Fruit fly (Drosophila melanogaster) whole organism, embryonic: ENCODE measurements around the gene CG5188.

Source experiments
- Adf1 ChIP-seq: fragments of 200-800 bp; sonication (Bioruptor generic); IDR thresholded peaks from 2 replicates; pipeline ENCODE4 v1.3.6; 2022; ENCODE audit warnings: missing biosample characterization, missing genetic modification characterization
- Awh ChIP-seq: fragments of 200-800 bp; sonication (Bioruptor generic); IDR thresholded peaks from 2 replicates; pipeline ENCODE4, ENCODE4 v1.3.6; 2022; ENCODE audit warnings: missing biosample characterization, missing genetic modification characterization
- B-H1 ChIP-seq: fragments of 200-800 bp; sonication (Bioruptor generic); IDR thresholded peaks from 3 replicates; pipeline ENCODE4 v1.3.6; 2022; ENCODE audit warnings: missing biosample characterization, missing genetic modification characterization
- B-H2 ChIP-seq: fragments of 200-800 bp; sonication (Bioruptor generic); optimal IDR thresholded peaks from 2 replicates; lab custom pipeline; 2018; ENCODE audit warnings: missing biosample characterization, mild to moderate bottlenecking, missing genetic modification characterization
- CG14441 ChIP-seq: fragments of 200-800 bp; sonication (Bioruptor generic); IDR thresholded peaks from 2 replicates; pipeline ENCODE4 v1.3.6; 2022; ENCODE audit warnings: missing biosample characterization, missing genetic modification characterization
- CG15479 ChIP-seq: fragments of 200-800 bp; sonication (Bioruptor generic); optimal IDR thresholded peaks from 3 replicates; lab custom pipeline; 2019; ENCODE audit warnings: missing biosample characterization, mild to moderate bottlenecking, missing genetic modification characterization, moderate library complexity
- CG1647 ChIP-seq: fragments of 200-800 bp; sonication (Bioruptor generic); optimal IDR thresholded peaks from 3 replicates; lab custom pipeline; 2016; ENCODE audit warnings: missing biosample characterization, missing genetic modification characterization
- CG17568 ChIP-seq: fragments of 200-800 bp; sonication (Bioruptor generic); optimal IDR thresholded peaks from 2 replicates; lab custom pipeline; 2018; ENCODE audit warnings: missing biosample characterization, mild to moderate bottlenecking, missing genetic modification characterization, moderate library complexity
- CG18011 ChIP-seq: fragments of 200-800 bp; sonication (Bioruptor generic); optimal IDR thresholded peaks from 2 replicates; lab custom pipeline; 2017; ENCODE audit warnings: missing biosample characterization, missing genetic modification characterization, mild to moderate bottlenecking, moderate library complexity, missing genotype
- CG1832 ChIP-seq: fragments of 200-800 bp; sonication (Bioruptor generic); optimal IDR thresholded peaks from 2 replicates; lab custom pipeline; 2017; ENCODE audit warnings: missing biosample characterization, mild to moderate bottlenecking, missing genetic modification characterization, inconsistent platforms
- CG2712 ChIP-seq: fragments of 200-800 bp; optimal IDR thresholded peaks from 3 replicates; lab custom pipeline; 2019; ENCODE audit warnings: missing biosample characterization, mild to moderate bottlenecking, missing genetic modification characterization, moderate library complexity
- CG3726 ChIP-seq: fragments of 200-800 bp; sonication (Bioruptor generic); IDR thresholded peaks from 3 replicates; pipeline ENCODE4, ENCODE4 v1.3.6; 2022; ENCODE audit warnings: missing biosample characterization, missing genetic modification characterization
- CG3995 ChIP-seq: fragments of 200-800 bp; sonication (Bioruptor generic); optimal IDR thresholded peaks from 3 replicates; lab custom pipeline; 2016; ENCODE audit warnings: missing biosample characterization, missing genetic modification characterization
- CG42726 ChIP-seq: fragments of 200-800 bp; sonication (Bioruptor generic); IDR thresholded peaks from 2 replicates; pipeline ENCODE4 v1.3.6; 2022; ENCODE audit warnings: missing biosample characterization, missing genetic modification characterization; ENCODE audit not compliant: partially characterized antibody
- CG4404 ChIP-seq: fragments of 200-800 bp; sonication (Bioruptor generic); IDR thresholded peaks from 2 replicates; pipeline ENCODE4 v1.3.6; 2022; ENCODE audit warnings: missing biosample characterization, missing genetic modification characterization
- CG6683 ChIP-seq: fragments of 200-800 bp; sonication (Bioruptor generic); optimal IDR thresholded peaks from 2 replicates; lab custom pipeline; 2017; ENCODE audit warnings: missing biosample characterization, mild to moderate bottlenecking, missing genetic modification characterization, missing genetic modification reagents
- CG7556 ChIP-seq: fragments of 200-800 bp; sonication (Bioruptor generic); optimal IDR thresholded peaks from 2 replicates; lab custom pipeline; 2017; ENCODE audit warnings: missing biosample characterization, mild to moderate bottlenecking, missing genetic modification characterization
- Dip2 ChIP-seq: fragments of 200-800 bp; sonication (Bioruptor generic); IDR thresholded peaks from 2 replicates; pipeline ENCODE4 v1.3.6; 2022; ENCODE audit warnings: missing biosample characterization, missing genetic modification characterization
- Doc2 ChIP-seq: fragments of 200-800 bp; sonication (Bioruptor generic); IDR thresholded peaks from 2 replicates; pipeline ENCODE4 v1.3.6; 2022; ENCODE audit warnings: missing biosample characterization, missing genetic modification characterization
- E2f1 ChIP-seq: fragments of 200-800 bp; sonication (Bioruptor generic); IDR thresholded peaks from 2 replicates; pipeline ENCODE4 v1.3.6; 2022; ENCODE audit warnings: missing biosample characterization, missing genetic modification characterization
- Eip74EF ChIP-seq, 2 experiments: fragments of 200-800 bp in 1 of 2; fragments of >200 bp in 1 of 2; sonication (Bioruptor generic) in 1 of 2; optimal IDR thresholded peaks; 2 replicates each; lab custom pipeline; 2017 to 2019; ENCODE audit warnings: missing biosample characterization in 2 of 2, missing genetic modification characterization in 2 of 2, mild to moderate bottlenecking in 1 of 2, moderate library complexity in 1 of 2
- Elba2 ChIP-seq: fragments of 200-800 bp; sonication (Bioruptor generic); optimal IDR thresholded peaks from 3 replicates; lab custom pipeline; 2016; ENCODE audit warnings: missing biosample characterization, missing genetic modification characterization
- HLHmδ ChIP-seq: fragments of 200-800 bp; sonication (Bioruptor generic); optimal IDR thresholded peaks from 2 replicates; lab custom pipeline; 2018; ENCODE audit warnings: missing biosample characterization, mild to moderate bottlenecking, missing genetic modification characterization, moderate library complexity
- Lim3 ChIP-seq: fragments of 200-800 bp; sonication (Bioruptor generic); IDR thresholded peaks from 2 replicates; pipeline ENCODE4 v1.3.6; 2022; ENCODE audit warnings: missing biosample characterization, missing genetic modification characterization
- Myb ChIP-seq: fragments of 200-800 bp; sonication (Bioruptor generic); optimal IDR thresholded peaks from 2 replicates; lab custom pipeline; 2016; ENCODE audit warnings: missing biosample characterization, missing genetic modification characterization
- PHDP ChIP-seq: fragments of 200-800 bp; sonication (Bioruptor generic); optimal IDR thresholded peaks from 3 replicates; lab custom pipeline; 2018; ENCODE audit warnings: missing biosample characterization, mild to moderate bottlenecking, missing genetic modification characterization, moderate library complexity
- Poxn ChIP-seq: fragments of 200-800 bp; sonication (Bioruptor generic); IDR thresholded peaks from 2 replicates; pipeline ENCODE4 v1.3.6; 2022; ENCODE audit warnings: missing biosample characterization, missing genetic modification characterization
- Sry-β ChIP-seq: fragments of 200-800 bp; sonication (Bioruptor generic); optimal IDR thresholded peaks from 2 replicates; lab custom pipeline; 2018; ENCODE audit warnings: missing biosample characterization, mild to moderate bottlenecking, missing genetic modification characterization, moderate library complexity
- Stat92E ChIP-seq, 3 experiments: fragments of >200 bp in 2 of 3; fragments of 200-800 bp in 1 of 3; sonication (Bioruptor generic) in 1 of 3; optimal IDR thresholded peaks; 2 replicates each; lab custom pipeline; 2017 to 2019; ENCODE audit warnings: missing biosample characterization in 3 of 3, missing genetic modification characterization in 3 of 3, mild to moderate bottlenecking in 1 of 3, moderate library complexity in 1 of 3
- Usf ChIP-seq: fragments of 200-800 bp; sonication (Bioruptor generic); optimal IDR thresholded peaks from 2 replicates; lab custom pipeline; 2017; ENCODE audit warnings: missing genotype, missing biosample characterization, missing genetic modification characterization
- abd-A ChIP-seq: fragments of 200-800 bp; sonication (Bioruptor generic); optimal IDR thresholded peaks from 3 replicates; lab custom pipeline; 2019; ENCODE audit warnings: missing biosample characterization, mild to moderate bottlenecking, missing genetic modification characterization, moderate library complexity
- ase ChIP-seq: fragments of 200-800 bp; sonication (Bioruptor generic); IDR thresholded peaks from 3 replicates; pipeline ENCODE4 v1.3.6; 2022; ENCODE audit warnings: missing biosample characterization, missing genetic modification characterization
- corto ChIP-seq: fragments of 200-800 bp; sonication (Bioruptor generic); optimal IDR thresholded peaks from 2 replicates; lab custom pipeline; 2016; ENCODE audit warnings: missing biosample characterization, mild to moderate bottlenecking, missing genetic modification characterization, moderate library complexity
- dati ChIP-seq: fragments of 200-800 bp; sonication (Bioruptor generic); IDR thresholded peaks from 2 replicates; pipeline ENCODE4 v1.3.6; 2022; ENCODE audit warnings: missing biosample characterization, missing genetic modification characterization
- ems ChIP-seq: fragments of 200-800 bp; sonication (Bioruptor generic); optimal IDR thresholded peaks from 3 replicates; lab custom pipeline; 2016; ENCODE audit warnings: missing biosample characterization, missing genetic modification characterization
- gfzf ChIP-seq: fragments of 200-800 bp; sonication (Bioruptor generic); optimal IDR thresholded peaks from 2 replicates; lab custom pipeline; 2016; ENCODE audit warnings: missing biosample characterization, mild to moderate bottlenecking, missing genetic modification characterization, moderate library complexity
- gro ChIP-seq: fragments of 200-800 bp; sonication (Bioruptor generic); optimal IDR thresholded peaks from 2 replicates; lab custom pipeline; 2016; ENCODE audit warnings: missing biosample characterization, missing genetic modification characterization
- inv ChIP-seq: fragments of 200-800 bp; sonication (Bioruptor generic); IDR thresholded peaks from 2 replicates; pipeline ENCODE4 v1.3.6; 2022; ENCODE audit warnings: missing biosample characterization, missing genetic modification characterization; ENCODE audit not compliant: partially characterized antibody
- jing ChIP-seq: fragments of 200-800 bp; sonication (Bioruptor generic); optimal IDR thresholded peaks from 2 replicates; lab custom pipeline; 2018; ENCODE audit warnings: missing biosample characterization, mild to moderate bottlenecking, missing genetic modification characterization
- luna ChIP-seq: fragments of 200-800 bp; sonication (Bioruptor generic); optimal IDR thresholded peaks from 2 replicates; lab custom pipeline; 2016; ENCODE audit warnings: missing biosample characterization, missing genetic modification characterization
- nom ChIP-seq: fragments of 200-800 bp; sonication (Bioruptor generic); optimal IDR thresholded peaks from 2 replicates; lab custom pipeline; 2017; ENCODE audit warnings: missing biosample characterization, missing genetic modification characterization, mild to moderate bottlenecking, moderate library complexity, missing genetic modification reagents
- oc ChIP-seq: fragments of 200-800 bp; sonication (Bioruptor generic); optimal IDR thresholded peaks from 2 replicates; lab custom pipeline; 2018; ENCODE audit warnings: missing biosample characterization, mild to moderate bottlenecking, missing genetic modification characterization, moderate library complexity
- otp ChIP-seq: fragments of 200-800 bp; sonication (Bioruptor generic); IDR thresholded peaks from 3 replicates; pipeline ENCODE4, ENCODE4 v1.3.6; 2022; ENCODE audit warnings: missing biosample characterization, missing genetic modification characterization
- psq ChIP-seq: fragments of 200-800 bp; sonication (Bioruptor generic); optimal IDR thresholded peaks from 2 replicates; lab custom pipeline; 2017; ENCODE audit warnings: missing biosample characterization, missing genetic modification characterization
- salm ChIP-seq: fragments of 200-800 bp; sonication (Bioruptor generic); optimal IDR thresholded peaks from 2 replicates; lab custom pipeline; 2018; ENCODE audit warnings: missing biosample characterization, mild to moderate bottlenecking, missing genetic modification characterization
- seq ChIP-seq: fragments of 200-800 bp; sonication (Bioruptor generic); IDR thresholded peaks from 2 replicates; pipeline ENCODE4 v1.3.6; 2022; ENCODE audit warnings: missing biosample characterization, missing genetic modification characterization
- sim ChIP-seq: fragments of 200-800 bp; sonication (Bioruptor generic); IDR thresholded peaks from 2 replicates; pipeline ENCODE4 v1.3.6; 2022; ENCODE audit warnings: missing biosample characterization, missing genetic modification characterization
- slbo ChIP-seq: fragments of 200-800 bp; sonication (Bioruptor generic); IDR thresholded peaks from 2 replicates; pipeline ENCODE4 v1.3.6; 2022; ENCODE audit warnings: missing biosample characterization, missing genetic modification characterization
- stc ChIP-seq: fragments of 200-800 bp; sonication (Bioruptor generic); IDR thresholded peaks from 2 replicates; pipeline ENCODE4 v1.3.6; 2022; ENCODE audit warnings: missing biosample characterization, missing genetic modification characterization
- usp ChIP-seq: fragments of >200 bp; optimal IDR thresholded peaks from 2 replicates; lab custom pipeline; 2017; ENCODE audit warnings: missing biosample characterization, missing genetic modification characterization

The CG5188 gene

DNA sequence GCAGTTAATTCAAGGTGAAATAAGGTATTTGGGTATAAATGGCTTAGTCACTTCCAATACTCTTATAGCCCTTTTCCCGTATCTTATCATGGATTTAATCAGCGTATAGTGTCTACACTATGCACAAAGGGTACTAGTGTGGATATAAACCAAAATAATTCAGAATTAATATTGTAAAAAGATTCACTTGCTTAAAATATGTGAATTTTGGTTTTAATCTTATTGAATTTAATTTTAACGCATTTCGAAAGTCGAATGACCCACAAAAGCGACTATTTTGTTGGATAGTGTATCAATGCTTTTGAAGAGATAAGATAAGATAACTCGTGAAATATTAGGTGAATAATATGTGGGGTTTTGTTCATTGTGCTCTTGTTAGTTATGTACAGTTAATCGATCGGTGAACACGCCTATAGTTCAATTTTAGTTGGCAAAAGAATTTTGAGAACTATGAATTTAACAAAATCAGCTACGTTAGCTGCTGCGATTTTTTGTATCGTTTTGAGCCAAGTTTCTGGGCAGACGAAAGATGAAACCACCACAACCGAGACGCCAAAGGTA lies 46.7 kb upstream of the CG5188 start, which contains the start of gene CG5096 (continued):
- TF ChIP-seq HLHmδ (no peak), psq (peak; percentile 49), Usf (GFP tag; lab: Kevin White, UChicago) (peak; percentile 49), inv (no peak), otp (GFP tag; lab: Robert Waterston, UW) (peak; percentile 87), sim (GFP tag; lab: Robert Waterston, UW) (peak; percentile 70; the same call in 1 of the 2 replicates), CG17568 (GFP tag; lab: Kevin White, UChicago) (peak; percentile 86), Adf1 (peak; percentile 76), Sry-β (GFP tag; lab: Kevin White, UChicago) (peak; percentile 22), CG6683 (GFP tag; lab: Kevin White, UChicago) (peak; percentile 82), CG15479 (no peak), CG3995 (GFP tag; lab: Kevin White, UChicago) (peak; percentile 49), Eip74EF (GFP tag; optimal IDR thresholded peaks at IDR 0.05; lab: Kevin White, UChicago) (peak in 1 of 2 experiments; percentile 87), Dip2 (GFP tag; lab: Robert Waterston, UW) (no peak), nom (GFP tag; lab: Kevin White, UChicago) (no peak), Myb (GFP tag; lab: Kevin White, UChicago) (peak; percentile 68), luna (GFP tag; lab: Kevin White, UChicago) (peak; percentile 45), CG7556 (GFP tag; lab: Kevin White, UChicago) (peak; percentile 81), B-H1 (GFP tag; lab: Robert Waterston, UW) (peak; percentile 85), slbo (GFP tag; lab: Robert Waterston, UW) (peak; percentile 91), dati (GFP tag; lab: Robert Waterston, UW) (peak; percentile 63; the same call in 1 of the 2 replicates), jing (GFP tag; lab: Kevin White, UChicago) (peak; percentile 55), CG42726 (GFP tag; lab: Robert Waterston, UW) (no peak), E2f1 (GFP tag; lab: Robert Waterston, UW) (peak; percentile 88), CG3726 (GFP tag; lab: Robert Waterston, UW) (peak; percentile 48; the same call in 1 of the 3 replicates), abd-A (tag; lab: Kevin White, UChicago) (no peak), gro (GFP tag; lab: Kevin White, UChicago) (peak; percentile 90), CG1832 (no peak), Doc2 (GFP tag; lab: Robert Waterston, UW) (no peak), gfzf (GFP tag; lab: Kevin White, UChicago) (no peak), CG18011 (GFP tag; lab: Kevin White, UChicago) (peak; percentile 57), Lim3 (GFP tag; lab: Robert Waterston, UW) (peak; percentile 55; the same call in 1 of the 2 replicates), salm (tag; lab: Kevin White, UChicago) (peak; percentile 87), B-H2 (GFP tag; lab: Kevin White, UChicago) (peak; percentile 84), CG1647 (GFP tag; lab: Kevin White, UChicago) (peak; percentile 67), seq (GFP tag; lab: Robert Waterston, UW) (peak; percentile 89), oc (tag; lab: Kevin White, UChicago) (no peak), CG14441 (GFP tag; lab: Robert Waterston, UW) (peak; percentile 92), Stat92E (GFP tag; optimal IDR thresholded peaks at IDR 0.05; lab: Kevin White, UChicago) (no peak), CG2712 (tag; lab: Kevin White, UChicago) (peak; percentile 90), corto (GFP tag; lab: Kevin White, UChicago) (peak; percentile 27), Elba2 (GFP tag; lab: Kevin White, UChicago) (no peak), Poxn (GFP tag; lab: Robert Waterston, UW) (peak; percentile 52; the same call in 1 of the 2 replicates), CG4404 (no peak), Awh (GFP tag; lab: Robert Waterston, UW) (peak; percentile 89), ems (GFP tag; lab: Kevin White, UChicago) (peak; percentile 81), stc (GFP tag; lab: Robert Waterston, UW) (peak; percentile 86), PHDP (tag; lab: Kevin White, UChicago) (peak; percentile 95), ase (GFP tag; lab: Robert Waterston, UW) (peak; percentile 77; the same call in 2 of the 3 replicates), usp (GFP tag; lab: Kevin White, UChicago) (no peak)
